Worm (Caenorhabditis elegans): Measurements from ENCODE around the gene T08G5.3.

- TF ChIP-seq lin-32 (GFP tag; optimal IDR thresholded peaks at IDR 0.05) (no peak), ztf-11 (tag; optimal IDR thresholded peaks at IDR 0.05) (no peak), nhr-76 (tag; optimal IDR thresholded peaks at IDR 0.05) (no peak), lin-13 (tag; optimal IDR thresholded peaks at IDR 0.05) (no peak), ces-1 (GFP tag; optimal IDR thresholded peaks at IDR 0.05) (no peak)
These were observed 42.5 kb downstream of the T08G5.3 start, which contains the start of gene end-1 for ce11 chrV:13984828-13985227.
